Worm (Caenorhabditis elegans) whole organism, L4 larva: ENCODE measurements around the gene C18D4.4.

Experiments used
- Y48G9A.11 ChIP-seq: fragments of 200-800 bp; sonication (Bioruptor generic); IDR thresholded peaks from 2 replicates; pipeline ENCODE4 v1.3.6; 2022; ENCODE audit warnings: missing genetic modification reagents, missing genetic modification characterization, missing compliant biosample characterization
- aly-2 ChIP-seq: sonication (generic microtip); optimal IDR thresholded peaks from 2 replicates; lab custom pipeline; 2018; ENCODE audit warnings: missing biosample characterization, missing genetic modification characterization
- ceh-28 ChIP-seq: fragments of 150-350 bp; optimal IDR thresholded peaks from 2 replicates; lab custom pipeline; 2014; ENCODE audit warnings: missing biosample characterization, missing genetic modification reagents, missing genetic modification characterization
- lin-39 ChIP-seq: fragments of 150-350 bp; optimal IDR thresholded peaks from 2 replicates; lab custom pipeline; 2014; ENCODE audit warnings: missing biosample characterization, missing genetic modification reagents, missing genetic modification characterization
- nhr-11 ChIP-seq: fragments of 150-350 bp; optimal IDR thresholded peaks from 2 replicates; lab custom pipeline; 2014; ENCODE audit warnings: missing biosample characterization, missing genetic modification characterization
- nhr-42 ChIP-seq: fragments of 200-800 bp; sonication (Bioruptor generic); IDR thresholded peaks from 2 replicates; pipeline ENCODE4 v1.3.6; 2022; ENCODE audit warnings: missing genetic modification characterization, missing compliant biosample characterization
- spr-3 ChIP-seq: fragments of 200-800 bp; sonication (Bioruptor generic); optimal IDR thresholded peaks from 2 replicates; lab custom pipeline; 2018; ENCODE audit warnings: mild to moderate bottlenecking, missing genetic modification characterization, missing compliant biosample characterization
- unc-130 ChIP-seq: sonication (generic microtip); optimal IDR thresholded peaks from 2 replicates; lab custom pipeline; 2016; ENCODE audit warnings: missing genetic modification reagents, missing genetic modification characterization, missing compliant biosample characterization

- TF ChIP-seq unc-130 (no peak), spr-3 (GFP tag; lab: Kevin White, UChicago) (no peak), ceh-28 (tag; lab: Kevin White, UChicago) (no peak), nhr-11 (tag; lab: Kevin White, UChicago) (no peak), Y48G9A.11 (GFP tag; lab: Robert Waterston, UW) (no peak), aly-2 (tag; lab: Kevin White, UChicago) (no peak), nhr-42 (GFP tag; lab: Robert Waterston, UW) (no peak), lin-39 (no peak)
Observed at ce11 chrV:17580017-17580416, 48.7 kb upstream of the C18D4.4 start.
